Fruit fly (Drosophila melanogaster) whole organism, embryonic: ENCODE data around the gene CG14718.
A peak's percentile ranks its signal among the peaks of the same experiment; 100 is the strongest.

Experiments
- Asciz ChIP-seq: fragments of 200-800 bp; sonication (Bioruptor generic); optimal IDR thresholded peaks from 2 replicates; lab custom pipeline; 2017; ENCODE audit warnings: missing biosample characterization, mild to moderate bottlenecking, missing genetic modification characterization, missing genetic modification reagents
- Atf6 ChIP-seq: fragments of 200-800 bp; sonication (Bioruptor generic); IDR thresholded peaks from 2 replicates; pipeline ENCODE4 v1.3.6; 2022; ENCODE audit warnings: missing biosample characterization, missing genetic modification characterization
- B-H2 ChIP-seq: fragments of 200-800 bp; sonication (Bioruptor generic); optimal IDR thresholded peaks from 2 replicates; lab custom pipeline; 2018; ENCODE audit warnings: missing biosample characterization, mild to moderate bottlenecking, missing genetic modification characterization
- CG10366 ChIP-seq: fragments of 200-800 bp; sonication (Bioruptor generic); IDR thresholded peaks from 2 replicates; pipeline ENCODE4 v1.3.6; 2022; ENCODE audit warnings: missing biosample characterization, missing genetic modification characterization
- CG10979 ChIP-seq: fragments of 200-800 bp; sonication (Bioruptor generic); optimal IDR thresholded peaks from 2 replicates; lab custom pipeline; 2018; ENCODE audit warnings: missing biosample characterization, mild to moderate bottlenecking, missing genetic modification characterization, moderate library complexity
- CG12236 ChIP-seq: fragments of 200-800 bp; sonication (Bioruptor generic); optimal IDR thresholded peaks from 2 replicates; lab custom pipeline; 2016; ENCODE audit warnings: missing biosample characterization, missing genetic modification characterization
- CG12391 ChIP-seq: fragments of 200-800 bp; sonication (Bioruptor generic); optimal IDR thresholded peaks from 3 replicates; lab custom pipeline; 2018; ENCODE audit warnings: missing biosample characterization, mild to moderate bottlenecking, missing genetic modification characterization, moderate library complexity
- CG12769 ChIP-seq: fragments of 200-800 bp; sonication (Bioruptor generic); optimal IDR thresholded peaks from 2 replicates; lab custom pipeline; 2019; ENCODE audit warnings: missing biosample characterization, mild to moderate bottlenecking, missing genetic modification characterization, moderate library complexity
- CG13123 ChIP-seq: fragments of 200-800 bp; sonication (Bioruptor generic); optimal IDR thresholded peaks from 2 replicates; lab custom pipeline; 2016; ENCODE audit warnings: missing biosample characterization, missing genetic modification characterization
- CG16863 ChIP-seq: fragments of 200-800 bp; sonication (Bioruptor generic); optimal IDR thresholded peaks from 3 replicates; lab custom pipeline; 2016; ENCODE audit warnings: missing biosample characterization, missing genetic modification characterization
- CG32532 ChIP-seq: fragments of 200-800 bp; sonication (Bioruptor generic); IDR thresholded peaks from 2 replicates; pipeline ENCODE4 v1.3.6; 2022; ENCODE audit warnings: missing biosample characterization, missing genetic modification characterization
- CG33557 ChIP-seq: fragments of 200-800 bp; sonication (Bioruptor generic); optimal IDR thresholded peaks from 2 replicates; lab custom pipeline; 2019; ENCODE audit warnings: missing biosample characterization, mild to moderate bottlenecking, missing genetic modification characterization, moderate library complexity
- CG3838 ChIP-seq: fragments of 200-800 bp; sonication (Bioruptor generic); optimal IDR thresholded peaks from 3 replicates; lab custom pipeline; 2016; ENCODE audit warnings: missing biosample characterization, missing genetic modification characterization
- CG3847 ChIP-seq: fragments of 200-800 bp; sonication (Bioruptor generic); IDR thresholded peaks from 2 replicates; pipeline ENCODE4 v1.3.6; 2022; ENCODE audit warnings: missing biosample characterization, missing genetic modification characterization
- CG7271 ChIP-seq: fragments of 200-800 bp; sonication (Bioruptor generic); optimal IDR thresholded peaks from 2 replicates; lab custom pipeline; 2018; ENCODE audit warnings: missing biosample characterization, mild to moderate bottlenecking, missing genetic modification characterization, moderate library complexity
- CG8924 ChIP-seq: fragments of 200-800 bp; optimal IDR thresholded peaks from 3 replicates; lab custom pipeline; 2019; ENCODE audit warnings: missing biosample characterization, mild to moderate bottlenecking, missing genetic modification characterization, moderate library complexity
- CG9437 ChIP-seq: fragments of 200-800 bp; sonication (Bioruptor generic); optimal IDR thresholded peaks from 2 replicates; lab custom pipeline; 2018; ENCODE audit warnings: missing biosample characterization, mild to moderate bottlenecking, missing genetic modification characterization
- Chrac-16 ChIP-seq: fragments of 200-800 bp; sonication (Bioruptor generic); optimal IDR thresholded peaks from 3 replicates; lab custom pipeline; 2016; ENCODE audit warnings: missing biosample characterization, missing genetic modification characterization
- CrebB ChIP-seq: fragments of 200-800 bp; sonication (Bioruptor generic); optimal IDR thresholded peaks from 3 replicates; lab custom pipeline; 2018; ENCODE audit warnings: missing biosample characterization, mild to moderate bottlenecking, missing genetic modification characterization
- D ChIP-seq, 2 experiments: fragments of 200-800 bp in 1 of 2; fragments of >200 bp in 1 of 2; sonication (Bioruptor generic) in 1 of 2; optimal IDR thresholded peaks; 2 replicates in 1 of 2; 3 replicates in 1 of 2; lab custom pipeline; 2017; ENCODE audit warnings: mild to moderate bottlenecking in 1 of 2, missing biosample characterization in 1 of 2, missing genetic modification characterization in 1 of 2, missing genetic modification reagents in 1 of 2
- D19B ChIP-seq: fragments of 200-800 bp; sonication (Bioruptor generic); optimal IDR thresholded peaks from 2 replicates; lab custom pipeline; 2017; ENCODE audit warnings: missing biosample characterization, mild to moderate bottlenecking, missing genetic modification characterization
- E2f2 ChIP-seq: fragments of 200-800 bp; sonication (Bioruptor generic); IDR thresholded peaks from 2 replicates; pipeline ENCODE4 v1.3.6; 2022; ENCODE audit warnings: missing biosample characterization, missing genetic modification characterization
- Elba2 ChIP-seq: fragments of 200-800 bp; sonication (Bioruptor generic); optimal IDR thresholded peaks from 3 replicates; lab custom pipeline; 2016; ENCODE audit warnings: missing biosample characterization, missing genetic modification characterization
- Mrtf ChIP-seq: fragments of 200-800 bp; sonication (Bioruptor generic); IDR thresholded peaks from 3 replicates; pipeline ENCODE4 v1.3.6; 2022; ENCODE audit warnings: missing biosample characterization, missing genetic modification characterization
- Rx ChIP-seq: fragments of 200-800 bp; sonication (Bioruptor generic); IDR thresholded peaks from 2 replicates; pipeline ENCODE4 v1.3.6; 2022; ENCODE audit warnings: missing biosample characterization, missing genetic modification characterization
- Six4 ChIP-seq: fragments of 200-800 bp; sonication (Bioruptor generic); optimal IDR thresholded peaks from 2 replicates; lab custom pipeline; 2016; ENCODE audit warnings: missing biosample characterization, missing genetic modification characterization
- Usf ChIP-seq: fragments of 200-800 bp; sonication (Bioruptor generic); optimal IDR thresholded peaks from 2 replicates; lab custom pipeline; 2017; ENCODE audit warnings: missing genotype, missing biosample characterization, missing genetic modification characterization
- al ChIP-seq: fragments of 200-800 bp; sonication (Bioruptor generic); IDR thresholded peaks from 2 replicates; pipeline ENCODE4 v1.3.6; 2022; ENCODE audit warnings: missing biosample characterization, missing genetic modification characterization
- aop ChIP-seq: fragments of 200-800 bp; sonication (Bioruptor generic); IDR thresholded peaks from 2 replicates; pipeline ENCODE4 v1.3.6; 2022; ENCODE audit warnings: missing biosample characterization, missing genetic modification characterization
- az2 ChIP-seq: fragments of 200-800 bp; sonication (Bioruptor generic); optimal IDR thresholded peaks from 3 replicates; lab custom pipeline; 2016; ENCODE audit warnings: missing biosample characterization, missing genetic modification characterization
- bsh ChIP-seq, 2 experiments: fragments of 200-800 bp; sonication (Bioruptor generic); optimal IDR thresholded peaks; 2 replicates each; lab custom pipeline; 2017 to 2018; ENCODE audit warnings: mild to moderate bottlenecking in 2 of 2, missing biosample characterization in 2 of 2, missing genetic modification characterization in 2 of 2, moderate library complexity in 1 of 2
- ci ChIP-seq: fragments of 200-800 bp; sonication (Bioruptor generic); IDR thresholded peaks from 3 replicates; pipeline ENCODE4 v1.3.6; 2022; ENCODE audit warnings: missing biosample characterization, missing genetic modification characterization
- croc ChIP-seq: fragments of 200-800 bp; sonication (Bioruptor generic); conservative IDR thresholded peaks from 3 replicates; pipeline ENCODE4 v1.3.6; 2022; ENCODE audit warnings: missing biosample characterization, missing genetic modification characterization
- fru ChIP-seq: fragments of >200 bp; optimal IDR thresholded peaks from 2 replicates; lab custom pipeline; 2017
- fu2 ChIP-seq: fragments of 200-800 bp; sonication (Bioruptor generic); optimal IDR thresholded peaks from 2 replicates; lab custom pipeline; 2016; ENCODE audit warnings: missing biosample characterization, missing genetic modification characterization
- gro ChIP-seq: fragments of 200-800 bp; sonication (Bioruptor generic); optimal IDR thresholded peaks from 2 replicates; lab custom pipeline; 2016; ENCODE audit warnings: missing biosample characterization, missing genetic modification characterization
- ham ChIP-seq: fragments of 200-800 bp; sonication (Bioruptor generic); IDR thresholded peaks from 2 replicates; pipeline ENCODE4 v1.3.6; 2022; ENCODE audit warnings: missing biosample characterization, missing genetic modification characterization
- jigr1 ChIP-seq: fragments of 200-800 bp; sonication (Bioruptor generic); IDR thresholded peaks from 3 replicates; pipeline ENCODE4 v1.3.6; 2022; ENCODE audit warnings: missing biosample characterization, missing genetic modification characterization
- lab ChIP-seq: fragments of 200-800 bp; sonication (Bioruptor generic); optimal IDR thresholded peaks from 3 replicates; lab custom pipeline; 2017; ENCODE audit warnings: missing biosample characterization, missing genetic modification characterization, mild to moderate bottlenecking, moderate library complexity, missing genetic modification reagents
- lola ChIP-seq, 3 experiments: fragments of >200 bp in 2 of 3; fragments of 200-800 bp in 1 of 3; sonication (Bioruptor generic) in 1 of 3; optimal IDR thresholded peaks; 2 replicates each; lab custom pipeline; 2017 to 2019; ENCODE audit warnings: missing biosample characterization in 3 of 3, missing genetic modification characterization in 3 of 3, mild to moderate bottlenecking in 1 of 3, moderate library complexity in 1 of 3
- oc ChIP-seq: fragments of 200-800 bp; sonication (Bioruptor generic); optimal IDR thresholded peaks from 2 replicates; lab custom pipeline; 2018; ENCODE audit warnings: missing biosample characterization, mild to moderate bottlenecking, missing genetic modification characterization, moderate library complexity
- org-1 ChIP-seq: fragments of 200-800 bp; sonication (Bioruptor generic); optimal IDR thresholded peaks from 2 replicates; lab custom pipeline; 2017; ENCODE audit warnings: missing biosample characterization, missing genetic modification characterization
- prd ChIP-seq, 3 experiments: fragments of >200 bp in 2 of 3; fragments of 200-800 bp in 1 of 3; sonication (Bioruptor generic) in 1 of 3; optimal IDR thresholded peaks in 2 of 3; IDR thresholded peaks in 1 of 3; 2 replicates in 2 of 3; 3 replicates in 1 of 3; pipeline versions ENCODE4 v1.3.6 to Lab custom; 2017 to 2022; ENCODE audit warnings: missing biosample characterization in 1 of 3, missing genetic modification characterization in 1 of 3
- sc ChIP-seq, 3 experiments: fragments of >200 bp in 2 of 3; fragments of 200-800 bp in 1 of 3; sonication (Bioruptor generic) in 1 of 3; optimal IDR thresholded peaks; 2 replicates in 2 of 3; 3 replicates in 1 of 3; lab custom pipeline; 2017; ENCODE audit warnings: mild to moderate bottlenecking in 1 of 3, missing biosample characterization in 1 of 3, missing genetic modification characterization in 1 of 3, missing genetic modification reagents in 1 of 3
- sna ChIP-seq: fragments of 200-800 bp; sonication (Bioruptor generic); IDR thresholded peaks from 2 replicates; pipeline ENCODE4 v1.3.6; 2022; ENCODE audit warnings: missing biosample characterization, missing genetic modification characterization; ENCODE audit not compliant: partially characterized antibody
- sob ChIP-seq: fragments of 200-800 bp; sonication (Bioruptor generic); IDR thresholded peaks from 2 replicates; pipeline ENCODE4 v1.3.6; 2022; ENCODE audit warnings: missing biosample characterization, missing genetic modification characterization
- tio ChIP-seq: fragments of 200-800 bp; sonication (Bioruptor generic); optimal IDR thresholded peaks from 2 replicates; lab custom pipeline; 2017; ENCODE audit warnings: missing biosample characterization, missing genetic modification characterization, inconsistent platforms
- wdn ChIP-seq: fragments of 200-800 bp; sonication (Bioruptor generic); IDR thresholded peaks from 2 replicates; pipeline ENCODE4 v1.3.6; 2022; ENCODE audit warnings: missing biosample characterization, missing genetic modification characterization

CG14718 gene

DNA sequence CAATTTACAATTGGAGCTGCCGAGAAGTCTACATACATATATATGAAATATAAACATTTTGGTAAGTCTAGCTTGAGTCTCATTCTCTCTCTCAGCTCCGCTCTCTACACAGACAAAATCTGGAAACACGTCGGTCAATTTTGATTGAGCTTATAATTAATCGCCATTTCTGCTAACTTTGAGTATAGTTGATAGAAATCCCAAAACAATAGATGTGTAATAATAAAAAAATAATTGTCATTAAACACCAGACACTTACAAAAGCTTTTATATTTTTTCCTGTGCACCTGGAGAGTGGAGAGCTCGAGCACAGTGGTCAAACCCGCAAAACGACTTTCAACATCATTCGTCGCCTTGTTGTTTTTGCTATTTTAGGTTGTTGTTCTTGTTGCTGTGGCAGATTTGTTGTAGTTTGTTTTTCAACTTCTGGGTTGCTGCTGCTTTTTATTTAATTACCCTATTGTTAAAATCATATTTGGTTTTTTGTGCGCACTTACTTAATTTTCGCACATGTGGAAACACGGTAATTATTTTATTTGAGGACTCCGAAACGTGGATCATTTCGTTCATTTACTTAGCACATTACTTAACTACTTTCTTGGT, 43.7 kb upstream of the CG14718 start (continued):
- TF ChIP-seq CG12391 (peak; percentile 98), fu2 (GFP tag; lab: Kevin White, UChicago) (peak; percentile 93), CrebB (peak; percentile 96), CG12236 (GFP tag; lab: Kevin White, UChicago) (peak; percentile 90), az2 (GFP tag; lab: Kevin White, UChicago) (peak; percentile 96), org-1 (peak; percentile 92), jigr1 (GFP tag; lab: Robert Waterston, UW) (peak; percentile 84; the same call in 2 of the 3 replicates), tio (GFP tag; lab: Kevin White, UChicago) (peak; percentile 95), CG9437 (GFP tag; lab: Kevin White, UChicago) (peak; percentile 87), CG3838 (GFP tag; lab: Kevin White, UChicago) (peak; percentile 92), ham (GFP tag; lab: Robert Waterston, UW) (peak; percentile 92), lola (GFP tag; optimal IDR thresholded peaks at IDR 0.05; lab: Kevin White, UChicago) (peak in 1 of 3 experiments; percentile 92), gro (GFP tag; lab: Kevin White, UChicago) (peak; percentile 97), CG8924 (tag; lab: Kevin White, UChicago) (peak; percentile 97), lab (GFP tag; lab: Kevin White, UChicago) (peak; percentile 98), wdn (peak; percentile 97), sc (optimal IDR thresholded peaks at IDR 0.05; lab: Kevin White, UChicago) (no peak), sc (GFP tag; optimal IDR thresholded peaks at IDR 0.05; lab: Kevin White, UChicago) (peak; percentile 92), Mrtf (GFP tag; lab: Robert Waterston, UW) (peak; percentile 96), B-H2 (peak; percentile 71), CG3847 (GFP tag; lab: Robert Waterston, UW) (peak; percentile 97), D (optimal IDR thresholded peaks at IDR 0.05; lab: Kevin White, UChicago) (no peak), D (GFP tag; optimal IDR thresholded peaks at IDR 0.05; lab: Kevin White, UChicago) (peak; percentile 86), CG10366 (peak; percentile 96), CG16863 (GFP tag; lab: Kevin White, UChicago) (peak; percentile 93), aop (GFP tag; lab: Robert Waterston, UW) (peak; percentile 83), CG7271 (peak; percentile 69), sob (GFP tag; lab: Robert Waterston, UW) (peak; percentile 97), D19B (GFP tag; lab: Kevin White, UChicago) (peak; percentile 89), Rx (peak; percentile 84), croc (peak; percentile 91), sna (GFP tag; lab: Robert Waterston, UW) (no peak), E2f2 (GFP tag; lab: Robert Waterston, UW) (peak; percentile 83), CG13123 (peak; percentile 93), CG10979 (tag; lab: Kevin White, UChicago) (peak; percentile 95), Chrac-16 (peak; percentile 96), CG33557 (GFP tag; lab: Kevin White, UChicago) (peak; percentile 85), bsh (GFP tag; optimal IDR thresholded peaks at IDR 0.05; lab: Kevin White, UChicago) (peak; percentile 98), prd (optimal IDR thresholded peaks at IDR 0.05; lab: Kevin White, UChicago) (no peak), prd (GFP tag; IDR thresholded peaks at IDR 0.05; lab: Robert Waterston, UW) (peak; percentile 96), Asciz (peak; percentile 93), fru (lab: Kevin White, UChicago) (no peak), Elba2 (no peak), Usf (GFP tag; lab: Kevin White, UChicago) (peak; percentile 84), CG12769 (tag; lab: Kevin White, UChicago) (peak; percentile 96), ci (GFP tag; lab: Robert Waterston, UW) (peak; percentile 98), Six4 (GFP tag; lab: Kevin White, UChicago) (peak; percentile 95), oc (tag; lab: Kevin White, UChicago) (peak; percentile 98), Atf6 (GFP tag; lab: Robert Waterston, UW) (peak; percentile 97), al (peak; percentile 97), CG32532 (GFP tag; lab: Robert Waterston, UW) (peak; percentile 98)
